Worm (Caenorhabditis elegans) whole organism, L3 larva: Measurements from ENCODE around the gene F56D5.3.

Source experiments
- ama-1 ChIP-seq: fragments of 150-350 bp; optimal IDR thresholded peaks from 2 replicates; lab custom pipeline; 2018
- ceh-82 ChIP-seq: fragments of 150-350 bp; optimal IDR thresholded peaks from 2 replicates; lab custom pipeline; 2014; ENCODE audit warnings: missing biosample characterization, missing genetic modification characterization
- fkh-10 ChIP-seq: sonication (generic microtip); optimal IDR thresholded peaks from 2 replicates; lab custom pipeline; 2017; ENCODE audit warnings: missing biosample characterization, missing genetic modification reagents, missing genetic modification characterization
- fos-1 ChIP-seq: fragments of 150-350 bp; optimal IDR thresholded peaks from 2 replicates; lab custom pipeline; 2014; ENCODE audit warnings: missing biosample characterization, missing genetic modification characterization
- lin-15B ChIP-seq: fragments of 150-350 bp; optimal IDR thresholded peaks from 2 replicates; lab custom pipeline; 2014; ENCODE audit warnings: missing biosample characterization, missing genetic modification characterization
- lsy-12 ChIP-seq: sonication (generic microtip); optimal IDR thresholded peaks from 2 replicates; lab custom pipeline; 2016; ENCODE audit warnings: mild to moderate bottlenecking, missing genetic modification characterization, missing compliant biosample characterization
- mdl-1 ChIP-seq: fragments of 150-350 bp; optimal IDR thresholded peaks from 2 replicates; lab custom pipeline; 2014; ENCODE audit warnings: missing biosample characterization, missing genetic modification characterization
- nhr-11 ChIP-seq: fragments of 150-350 bp; optimal IDR thresholded peaks from 2 replicates; lab custom pipeline; 2014; ENCODE audit warnings: missing biosample characterization, missing genetic modification characterization
- nhr-237 ChIP-seq: fragments of 150-350 bp; optimal IDR thresholded peaks from 2 replicates; lab custom pipeline; 2014; ENCODE audit warnings: missing biosample characterization, missing genetic modification characterization
- nhr-28 ChIP-seq: fragments of 150-350 bp; optimal IDR thresholded peaks from 2 replicates; lab custom pipeline; 2014; ENCODE audit warnings: missing biosample characterization, missing genetic modification characterization
- pha-4 ChIP-seq: fragments of 150-350 bp; optimal IDR thresholded peaks from 2 replicates; lab custom pipeline; 2014; ENCODE audit warnings: missing biosample characterization, missing genetic modification reagents, missing genetic modification characterization
- snpc-4 ChIP-seq: fragments of 150-350 bp; optimal IDR thresholded peaks from 2 replicates; lab custom pipeline; 2014; ENCODE audit warnings: missing biosample characterization, missing genetic modification characterization
- unc-39 ChIP-seq: sonication (generic microtip); optimal IDR thresholded peaks from 4 replicates; lab custom pipeline; 2017; ENCODE audit warnings: missing biosample characterization, missing genetic modification characterization

ce11 chrIV:9396118-9396517 is 1.3 kb upstream of the F56D5.3 start, which contains the start of gene col-121:
- TF ChIP-seq pha-4 (tag; lab: Kevin White, UChicago): no peak
- TF ChIP-seq ama-1 (lab: Kevin White, UChicago): no peak
- TF ChIP-seq lin-15B (tag; lab: Kevin White, UChicago): no peak
- no peak for TF ChIP-seq mdl-1 (tag; lab: Kevin White, UChicago)
- TF ChIP-seq ceh-82 (tag; lab: Kevin White, UChicago): no peak
- TF ChIP-seq unc-39: no peak
- TF ChIP-seq lsy-12 (tag; lab: Kevin White, UChicago): no peak
- TF ChIP-seq snpc-4 (tag; lab: Kevin White, UChicago): no peak
- no peak for TF ChIP-seq nhr-237 (tag; lab: Kevin White, UChicago)
- no peak for TF ChIP-seq fos-1
- TF ChIP-seq nhr-28 (tag; lab: Kevin White, UChicago): no peak
- no peak for TF ChIP-seq fkh-10 (GFP tag; lab: Kevin White, UChicago)
- no peak for TF ChIP-seq nhr-11 (tag; lab: Kevin White, UChicago)
